Fruit fly (Drosophila melanogaster) whole organism, embryonic: Measurements from ENCODE around the gene CG32681.

ENCODE experiments used
- Atf3 ChIP-seq: fragments of 200-800 bp; sonication (Bioruptor generic); optimal IDR thresholded peaks from 3 replicates; lab custom pipeline; 2016; ENCODE audit warnings: missing biosample characterization, missing genetic modification characterization
- Bteb2 ChIP-seq: fragments of 200-800 bp; sonication (Bioruptor generic); optimal IDR thresholded peaks from 2 replicates; lab custom pipeline; 2016; ENCODE audit warnings: missing biosample characterization, missing genetic modification characterization
- CG12299 ChIP-seq: fragments of 200-800 bp; sonication (Bioruptor generic); optimal IDR thresholded peaks from 2 replicates; lab custom pipeline; 2018; ENCODE audit warnings: missing biosample characterization, mild to moderate bottlenecking, missing genetic modification characterization
- CG12391 ChIP-seq: fragments of 200-800 bp; sonication (Bioruptor generic); optimal IDR thresholded peaks from 3 replicates; lab custom pipeline; 2018; ENCODE audit warnings: missing biosample characterization, mild to moderate bottlenecking, missing genetic modification characterization, moderate library complexity
- CG3065 ChIP-seq: fragments of 200-800 bp; sonication (Bioruptor generic); optimal IDR thresholded peaks from 2 replicates; lab custom pipeline; 2016; ENCODE audit warnings: missing biosample characterization, missing genetic modification characterization
- CG9876 ChIP-seq: fragments of 200-800 bp; sonication (Bioruptor generic); optimal IDR thresholded peaks from 2 replicates; lab custom pipeline; 2016; ENCODE audit warnings: missing biosample characterization, missing genetic modification characterization
- Chrac-16 ChIP-seq: fragments of 200-800 bp; sonication (Bioruptor generic); optimal IDR thresholded peaks from 3 replicates; lab custom pipeline; 2016; ENCODE audit warnings: missing biosample characterization, missing genetic modification characterization
- Gsc ChIP-seq: fragments of 200-800 bp; sonication (Bioruptor generic); IDR thresholded peaks from 2 replicates; pipeline ENCODE4 v1.3.6; 2022; ENCODE audit warnings: missing biosample characterization, missing genetic modification characterization
- Scr ChIP-seq: fragments of 200-800 bp; sonication (Bioruptor generic); IDR thresholded peaks from 2 replicates; pipeline ENCODE4 v1.3.6; 2022; ENCODE audit warnings: missing biosample characterization, missing genetic modification characterization; ENCODE audit not compliant: partially characterized antibody
- Vsx1 ChIP-seq: fragments of 200-800 bp; sonication (Bioruptor generic); optimal IDR thresholded peaks from 2 replicates; lab custom pipeline; 2017; ENCODE audit warnings: missing biosample characterization, mild to moderate bottlenecking, missing genetic modification characterization, missing genetic modification reagents
- cas ChIP-seq: fragments of 200-800 bp; sonication (Bioruptor generic); IDR thresholded peaks from 2 replicates; pipeline ENCODE4 v1.3.6; 2022; ENCODE audit warnings: missing biosample characterization, missing genetic modification characterization
- dm ChIP-seq: fragments of 200-800 bp; sonication (Bioruptor generic); optimal IDR thresholded peaks from 3 replicates; lab custom pipeline; 2016; ENCODE audit warnings: missing biosample characterization, missing genetic modification characterization
- dpn ChIP-seq, 2 experiments: fragments of 200-800 bp; sonication (Bioruptor generic); optimal IDR thresholded peaks; 3 replicates each; lab custom pipeline; 2016; ENCODE audit warnings: missing biosample characterization in 2 of 2, missing genetic modification characterization in 2 of 2
- ham ChIP-seq: fragments of 200-800 bp; sonication (Bioruptor generic); IDR thresholded peaks from 2 replicates; pipeline ENCODE4 v1.3.6; 2022; ENCODE audit warnings: missing biosample characterization, missing genetic modification characterization
- ssp ChIP-seq: fragments of 200-800 bp; sonication (Bioruptor generic); IDR thresholded peaks from 2 replicates; pipeline ENCODE4 v1.3.6; 2022; ENCODE audit warnings: missing biosample characterization, missing genetic modification characterization

Gene CG32681

DNA sequence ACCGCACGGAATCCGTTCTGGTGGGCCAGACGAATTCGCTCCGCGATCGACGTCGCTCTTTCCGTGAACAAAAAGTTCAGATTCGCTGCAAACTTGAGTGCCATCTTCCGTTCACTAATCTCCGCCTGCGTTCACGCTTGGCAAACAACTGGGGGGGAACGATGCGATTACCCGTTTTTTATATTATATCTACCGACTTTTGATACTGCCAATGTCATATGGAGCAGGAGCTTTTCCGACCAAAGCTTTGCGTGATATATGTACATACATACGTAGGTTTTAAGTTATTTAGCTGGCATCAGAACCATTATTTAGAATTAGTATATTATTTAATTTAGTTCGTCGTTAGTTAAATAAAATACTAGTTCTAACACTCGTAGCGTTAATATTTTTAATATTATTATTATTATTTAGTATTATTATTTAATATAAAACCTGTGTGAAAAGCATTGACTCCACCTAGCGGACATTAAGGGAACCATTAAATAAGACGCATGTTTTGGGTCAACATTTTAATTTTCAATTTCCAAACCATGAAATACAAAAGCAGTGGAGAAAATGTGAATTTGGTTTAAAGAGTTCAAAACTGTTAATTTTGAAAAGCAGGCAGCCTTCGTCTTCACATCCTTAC, 51.4 kb downstream of the CG32681 start, which contains the start of gene Gip (continued):
- TF ChIP-seq CG9876 (GFP tag; lab: Kevin White, UChicago) (no peak), CG12391 (tag; lab: Kevin White, UChicago) (peak; percentile 0), Vsx1 (no peak), ssp (no peak), CG12299 (tag; lab: Kevin White, UChicago) (no peak), Atf3 (GFP tag; lab: Kevin White, UChicago) (no peak), dm (GFP tag; lab: Kevin White, UChicago) (no peak), dpn (GFP tag; optimal IDR thresholded peaks at IDR 0.05; lab: Kevin White, UChicago) (no peak), Scr (GFP tag; lab: Robert Waterston, UW) (0 out of 2 replicates have a peak, but pooled peaks have one; percentile 15), CG3065 (GFP tag; lab: Kevin White, UChicago) (no peak), Gsc (GFP tag; lab: Robert Waterston, UW) (no peak), Chrac-16 (GFP tag; lab: Kevin White, UChicago) (no peak), cas (GFP tag; lab: Robert Waterston, UW) (no peak), Bteb2 (no peak), ham (GFP tag; lab: Robert Waterston, UW) (no peak)
